Worm (Caenorhabditis elegans) whole organism, early embryonic: ENCODE data around the gene F54E4.4.

ENCODE experiments used
- B0310.2 ChIP-seq: sonication (generic microtip); optimal IDR thresholded peaks from 2 replicates; lab custom pipeline; 2016; ENCODE audit warnings: mild to moderate bottlenecking, missing genetic modification characterization, missing compliant biosample characterization
- F13C5.2 ChIP-seq: sonication (generic microtip); optimal IDR thresholded peaks from 2 replicates; lab custom pipeline; 2017; ENCODE audit warnings: mild to moderate bottlenecking, missing genetic modification characterization, inconsistent platforms, missing compliant biosample characterization
- aly-1 ChIP-seq: sonication (generic microtip); optimal IDR thresholded peaks from 2 replicates; lab custom pipeline; 2016; ENCODE audit warnings: missing genetic modification characterization, missing compliant biosample characterization
- ama-1 ChIP-seq: fragments of 150-350 bp; optimal IDR thresholded peaks from 2 replicates; lab custom pipeline; 2014
- ceh-13 ChIP-seq: fragments of 200-800 bp; sonication (Bioruptor generic); optimal IDR thresholded peaks from 2 replicates; lab custom pipeline; 2018; ENCODE audit warnings: mild to moderate bottlenecking, missing genetic modification characterization, missing compliant biosample characterization
- ceh-36 ChIP-seq: sonication (generic microtip); optimal IDR thresholded peaks from 2 replicates; lab custom pipeline; 2016; ENCODE audit warnings: missing genetic modification characterization, inconsistent platforms, missing compliant biosample characterization
- ets-7 ChIP-seq: sonication (generic microtip); optimal IDR thresholded peaks from 2 replicates; lab custom pipeline; 2016; ENCODE audit warnings: missing genotype, missing genetic modification characterization, missing compliant biosample characterization
- flt-1 ChIP-seq: fragments of 200-800 bp; sonication (Bioruptor generic); IDR thresholded peaks from 2 replicates; pipeline ENCODE4 v1.3.6; 2022; ENCODE audit warnings: missing genetic modification characterization, missing compliant biosample characterization
- hmbx-1 ChIP-seq: sonication (generic microtip); optimal IDR thresholded peaks from 2 replicates; lab custom pipeline; 2016; ENCODE audit warnings: mild to moderate bottlenecking, missing genetic modification characterization, missing compliant biosample characterization
- hmg-4 ChIP-seq: fragments of 200-800 bp; sonication (Bioruptor generic); optimal IDR thresholded peaks from 2 replicates; lab custom pipeline; 2018; ENCODE audit warnings: mild to moderate bottlenecking, missing genetic modification characterization, missing compliant biosample characterization
- hnd-1 ChIP-seq: sonication (generic microtip); optimal IDR thresholded peaks from 2 replicates; lab custom pipeline; 2016; ENCODE audit warnings: missing genetic modification characterization, missing compliant biosample characterization
- pes-1 ChIP-seq: fragments of 200-800 bp; sonication (Bioruptor generic); IDR thresholded peaks from 2 replicates; pipeline ENCODE4 v1.3.6; 2022; ENCODE audit warnings: missing genetic modification reagents, missing genetic modification characterization, missing compliant biosample characterization
- scrt-1 ChIP-seq: fragments of 200-800 bp; sonication (Bioruptor generic); IDR thresholded peaks from 2 replicates; pipeline ENCODE4 v1.3.6; 2022; ENCODE audit warnings: missing genetic modification characterization, missing compliant biosample characterization
- sea-1 ChIP-seq: fragments of 200-800 bp; sonication (Bioruptor generic); conservative IDR thresholded peaks from 2 replicates; pipeline ENCODE4 v1.3.6; 2022; ENCODE audit warnings: missing genetic modification characterization, missing compliant biosample characterization
- tbx-11 ChIP-seq: fragments of 200-800 bp; sonication (Bioruptor generic); IDR thresholded peaks from 2 replicates; pipeline ENCODE4 v1.3.6; 2022; ENCODE audit warnings: missing genetic modification characterization, missing compliant biosample characterization
- tbx-37 ChIP-seq: fragments of 200-800 bp; sonication (Bioruptor generic); conservative IDR thresholded peaks from 2 replicates; pipeline ENCODE4 v1.3.6; 2022; ENCODE audit warnings: missing genetic modification reagents, missing genetic modification characterization, missing compliant biosample characterization
- tra-4 ChIP-seq: sonication (generic microtip); optimal IDR thresholded peaks from 2 replicates; lab custom pipeline; 2017; ENCODE audit warnings: missing genetic modification characterization, missing compliant biosample characterization

Gene F54E4.4

ce11 chrX:14653486-14653885 is 8.2 kb upstream of the F54E4.4 start:
- TF ChIP-seq B0310.2 (tag; lab: Kevin White, UChicago) (no peak), ceh-36 (tag; lab: Kevin White, UChicago) (no peak), scrt-1 (GFP tag; lab: Robert Waterston, UW) (no peak), hmg-4 (GFP tag; lab: Kevin White, UChicago) (peak; percentile 26)

ce11 chrX:14652058-14652457 is 6.8 kb upstream of the F54E4.4 start:
- no peak for TF ChIP-seq sea-1 (GFP tag; lab: Robert Waterston, UW)
- TF ChIP-seq hmbx-1 (tag; lab: Kevin White, UChicago) = no peak
- TF ChIP-seq scrt-1 (GFP tag; lab: Robert Waterston, UW) = no peak
- no peak for TF ChIP-seq tra-4 (tag; lab: Kevin White, UChicago)
- no peak for TF ChIP-seq ceh-36 (tag; lab: Kevin White, UChicago)

DNA sequence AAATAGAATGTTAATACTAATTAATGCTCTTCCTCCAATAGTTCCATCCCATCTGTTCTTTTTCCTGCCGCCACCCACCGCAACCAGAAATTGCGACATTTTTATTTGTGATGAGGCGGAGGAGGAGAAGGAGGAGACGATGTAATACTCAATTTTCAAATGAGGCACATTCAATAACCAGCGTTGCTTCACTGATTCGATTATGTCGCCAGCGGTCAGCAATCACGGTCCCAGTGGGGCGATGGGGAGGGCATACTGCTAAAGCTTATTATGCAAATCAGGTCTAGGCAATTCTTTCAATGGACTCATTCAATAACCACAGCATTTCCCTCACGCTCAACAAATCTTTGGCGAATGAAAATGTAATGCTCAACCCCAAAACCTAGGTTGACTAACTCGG is 3.9 kb upstream of the F54E4.4 start:
- no peak for TF ChIP-seq hmg-4 (GFP tag; lab: Kevin White, UChicago)
- no peak for TF ChIP-seq tbx-11 (GFP tag; lab: Robert Waterston, UW)
- no peak for TF ChIP-seq ama-1 (lab: Kevin White, UChicago)
- TF ChIP-seq flt-1 (GFP tag; lab: Robert Waterston, UW) = no peak
- no peak for TF ChIP-seq hnd-1 (tag; lab: Kevin White, UChicago)

- TF ChIP-seq sea-1 (GFP tag; lab: Robert Waterston, UW) (no peak), hmg-4 (GFP tag; lab: Kevin White, UChicago) (no peak), tbx-37 (GFP tag; lab: Robert Waterston, UW) (no peak), pes-1 (GFP tag; lab: Robert Waterston, UW) (no peak), flt-1 (GFP tag; lab: Robert Waterston, UW) (no peak), ceh-36 (tag; lab: Kevin White, UChicago) (no peak)
These were observed 5.4 kb downstream of the F54E4.4 start for ce11 chrX:14639941-14640340.

DNA sequence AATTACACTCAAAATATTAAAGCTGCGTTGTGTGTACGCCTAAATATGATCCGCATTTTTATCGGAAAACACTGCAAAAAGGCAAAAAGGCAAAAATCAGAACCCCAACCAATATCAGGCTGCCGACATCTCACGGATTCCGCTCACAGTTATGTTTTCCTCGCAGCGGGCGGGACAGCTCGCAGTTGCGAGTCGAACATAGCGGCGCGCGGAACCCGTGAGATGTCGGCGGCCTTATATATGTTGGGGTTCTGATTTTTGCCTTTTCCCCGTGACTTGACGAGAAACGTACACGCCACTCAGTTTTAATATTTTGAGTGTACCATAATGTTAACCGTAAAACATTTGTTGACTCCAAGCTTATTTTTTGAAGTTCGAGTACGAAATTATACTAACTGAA is 7.8 kb downstream of the F54E4.4 start:
- no peak for TF ChIP-seq B0310.2 (tag; lab: Kevin White, UChicago)
- TF ChIP-seq hmbx-1 (tag; lab: Kevin White, UChicago) = no peak
- no peak for TF ChIP-seq scrt-1 (GFP tag; lab: Robert Waterston, UW)
- no peak for TF ChIP-seq aly-1 (tag; lab: Kevin White, UChicago)
- TF ChIP-seq ceh-13 = no peak
- TF ChIP-seq sea-1 (GFP tag; lab: Robert Waterston, UW) = no peak
- no peak for TF ChIP-seq tbx-37 (GFP tag; lab: Robert Waterston, UW)
- no peak for TF ChIP-seq hnd-1 (tag; lab: Kevin White, UChicago)
- TF ChIP-seq tra-4 (tag; lab: Kevin White, UChicago) = no peak
- TF ChIP-seq hmg-4 (GFP tag; lab: Kevin White, UChicago) = no peak
- no peak for TF ChIP-seq F13C5.2
- no peak for TF ChIP-seq ama-1 (lab: Kevin White, UChicago)
- no peak for TF ChIP-seq flt-1 (GFP tag; lab: Robert Waterston, UW)
- TF ChIP-seq ceh-36 (tag; lab: Kevin White, UChicago) = no peak
- TF ChIP-seq tbx-11 (GFP tag; lab: Robert Waterston, UW) = no peak
- no peak for TF ChIP-seq pes-1 (GFP tag; lab: Robert Waterston, UW)
- TF ChIP-seq ets-7 (tag; lab: Kevin White, UChicago) = no peak

- TF ChIP-seq tra-4 (tag; lab: Kevin White, UChicago) (no peak), F13C5.2 (no peak), hnd-1 (tag; lab: Kevin White, UChicago) (no peak), hmg-4 (GFP tag; lab: Kevin White, UChicago) (peak; percentile 52), B0310.2 (tag; lab: Kevin White, UChicago) (no peak), flt-1 (GFP tag; lab: Robert Waterston, UW) (no peak)
These were observed 8.6 kb downstream of the F54E4.4 start for ce11 chrX:14636712-14637111.

ce11 chrX:14636157-14636556 is 9.1 kb downstream of the F54E4.4 start, which contains the start of gene F54E4.3:
Gene F54E4.3, minus strand, starts transcription at chrX:14636421.
- TF ChIP-seq hmbx-1 (tag; lab: Kevin White, UChicago) (no peak), flt-1 (GFP tag; lab: Robert Waterston, UW) (no peak), hmg-4 (GFP tag; lab: Kevin White, UChicago) (no peak), tbx-11 (GFP tag; lab: Robert Waterston, UW) (no peak), B0310.2 (tag; lab: Kevin White, UChicago) (no peak), ama-1 (lab: Kevin White, UChicago) (no peak), tbx-37 (GFP tag; lab: Robert Waterston, UW) (no peak), ceh-13 (no peak), ceh-36 (tag; lab: Kevin White, UChicago) (no peak)

DNA sequence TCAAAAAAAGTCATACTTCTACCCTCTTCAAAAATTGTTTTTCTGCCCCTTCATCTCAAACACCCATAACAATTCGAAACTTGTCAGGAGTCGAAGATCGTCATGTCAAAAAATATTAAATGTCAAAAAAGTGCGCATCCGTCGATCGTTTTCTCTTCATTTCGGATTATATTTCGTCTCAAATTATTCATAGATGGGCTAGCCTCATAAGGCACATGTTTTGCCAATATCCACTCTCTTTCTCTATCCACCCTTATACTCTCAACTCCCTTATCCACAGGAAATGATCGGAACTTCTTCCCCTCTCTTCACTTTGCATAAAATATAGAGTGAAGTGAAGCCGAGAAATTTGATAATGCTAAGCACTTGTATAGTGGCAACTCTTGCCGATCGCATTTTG is 11.6 kb downstream of the F54E4.4 start:
- TF ChIP-seq ceh-36 (tag; lab: Kevin White, UChicago) (no peak), hmbx-1 (tag; lab: Kevin White, UChicago) (no peak), B0310.2 (tag; lab: Kevin White, UChicago) (no peak), tbx-37 (GFP tag; lab: Robert Waterston, UW) (no peak)

DNA sequence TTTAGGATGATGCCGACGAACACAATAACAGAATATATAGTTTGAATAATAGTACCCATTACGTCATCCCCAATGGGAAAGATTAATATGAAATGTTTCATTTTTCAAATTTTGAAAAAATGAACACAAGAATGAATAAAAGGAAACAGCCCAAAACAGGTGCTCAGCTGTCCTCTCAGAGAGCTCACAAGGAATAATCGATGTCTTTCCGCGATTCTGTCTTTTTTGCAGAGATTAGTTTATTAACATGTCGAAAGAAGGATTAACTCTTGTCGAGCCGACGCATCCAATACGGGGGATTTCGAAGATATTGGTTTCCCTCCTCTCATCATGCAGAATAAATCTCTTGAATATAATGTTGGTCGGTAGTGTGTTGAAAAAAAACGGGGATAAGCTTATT is 16.5 kb downstream of the F54E4.4 start, which contains the start of gene F54E4.2:
Gene F54E4.2, minus strand, starts transcription at position 101 of the 400 bp plus-strand sequence.
- TF ChIP-seq ceh-36 (tag; lab: Kevin White, UChicago) (peak; percentile 37), tbx-37 (GFP tag; lab: Robert Waterston, UW) (no peak)
